Worm (Caenorhabditis elegans): Measurements from ENCODE around the gene pqn-18.

pqn-18 gene

DNA sequence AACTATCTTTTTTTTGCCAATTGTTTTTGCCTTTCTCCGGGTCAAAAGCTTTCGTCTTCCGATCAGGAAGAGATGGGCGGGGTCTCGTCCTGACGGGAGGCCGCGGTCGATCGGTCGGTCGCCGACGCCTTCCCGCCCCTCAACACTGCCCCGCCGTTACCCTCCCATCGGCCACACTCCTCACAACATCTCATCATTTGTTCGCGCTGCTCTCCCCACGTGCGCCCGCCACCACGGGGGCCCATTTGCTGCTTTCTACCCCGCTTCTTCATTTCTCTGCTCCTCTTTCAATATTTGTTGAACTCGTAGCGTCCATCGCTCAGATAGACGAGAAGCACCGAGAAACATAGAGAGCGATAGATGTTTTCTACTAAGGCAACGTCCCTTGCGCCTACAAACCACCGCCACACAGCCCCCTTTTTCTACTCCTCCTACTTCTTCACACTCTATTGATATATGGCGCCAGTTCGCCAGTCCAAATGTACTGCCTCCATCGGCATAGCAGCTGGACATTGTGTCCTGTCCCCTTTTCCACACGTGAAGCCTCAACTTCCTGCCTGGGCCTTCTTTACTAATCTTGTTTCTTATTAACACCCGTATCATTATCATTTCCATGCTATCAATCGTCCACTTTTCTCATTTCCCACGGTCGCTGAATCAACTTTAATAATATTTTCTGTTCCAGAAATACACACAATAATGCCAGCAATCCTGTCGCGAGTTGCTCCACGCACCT lies 30.7 kb upstream of the pqn-18 start, which contains the start of gene bcat-1:
Gene bcat-1, plus strand, starts transcription at position 686 of the 736 bp plus-strand sequence.
- TF ChIP-seq F10E7.11 (tag; optimal IDR thresholded peaks at IDR 0.05) (no peak), chd-7 (tag; optimal IDR thresholded peaks at IDR 0.05) (peak; percentile 49), nhr-27 (tag; optimal IDR thresholded peaks at IDR 0.05) (no peak), lin-40 (tag; optimal IDR thresholded peaks at IDR 0.05) (peak; percentile 30), K12H6.12 (tag; optimal IDR thresholded peaks at IDR 0.05) (peak; percentile 77), nfyb-1 (GFP tag; IDR thresholded peaks at IDR 0.05) (0 out of 2 replicates have a peak, but pooled peaks have one; percentile 18), F52B5.7 (tag; optimal IDR thresholded peaks at IDR 0.05) (peak; percentile 11), ztf-3 (GFP tag; optimal IDR thresholded peaks at IDR 0.05) (no peak), madf-6 (GFP tag; IDR thresholded peaks at IDR 0.05) (no peak), tlf-1 (GFP tag; optimal IDR thresholded peaks at IDR 0.05) (peak; percentile 1), ceh-27 (GFP tag; optimal IDR thresholded peaks at IDR 0.05) (peak; percentile 40), fkh-3 (tag; optimal IDR thresholded peaks at IDR 0.05) (no peak), dox-1 (GFP tag; IDR thresholded peaks at IDR 0.05) (peak; percentile 57; the same call in 1 of the 2 replicates), hmg-1.2 (GFP tag; IDR thresholded peaks at IDR 0.05) (no peak), ets-4 (GFP tag; optimal IDR thresholded peaks at IDR 0.05) (peak; percentile 33), hsf-1 (GFP tag; IDR thresholded peaks at IDR 0.05) (0 out of 2 replicates have a peak, but pooled peaks have one; percentile 36), sdz-38 (tag; optimal IDR thresholded peaks at IDR 0.05) (no peak), B0336.3 (GFP tag; IDR thresholded peaks at IDR 0.05) (peak; percentile 30; the same call in 1 of the 2 replicates), let-526 (GFP tag; IDR thresholded peaks at IDR 0.05) (no peak), aptf-3 (GFP tag; IDR thresholded peaks at IDR 0.05) (no peak), zfh-2 (GFP tag; conservative IDR thresholded peaks at IDR 0.05) (peak; percentile 99), pbrm-1 (GFP tag; IDR thresholded peaks at IDR 0.05) (no peak), K11D2.4 (GFP tag; IDR thresholded peaks at IDR 0.05) (peak; percentile 47; the same call in 1 of the 2 replicates), ceh-91 (GFP tag; IDR thresholded peaks at IDR 0.05) (no peak), ztf-6 (GFP tag; IDR thresholded peaks at IDR 0.05) (no peak), let-607 (tag; optimal IDR thresholded peaks at IDR 0.05) (peak in 1 of 2 experiments; percentile 2), rcor-1 (GFP tag; IDR thresholded peaks at IDR 0.05) (0 out of 2 replicates have a peak, but pooled peaks have one; percentile 28), lin-54 (GFP tag; optimal IDR thresholded peaks at IDR 0.05) (peak; percentile 17), F57A8.1 (GFP tag; optimal IDR thresholded peaks at IDR 0.05) (no peak), somi-1 (GFP tag; optimal IDR thresholded peaks at IDR 0.05) (peak; percentile 16), mcd-1 (GFP tag; IDR thresholded peaks at IDR 0.05) (peak; percentile 43; the same call in 1 of the 2 replicates), ztf-18 (tag; optimal IDR thresholded peaks at IDR 0.05) (peak; percentile 40), cebp-1 (GFP tag; IDR thresholded peaks at IDR 0.05) (no peak), cebp-1 (tag; optimal IDR thresholded peaks at IDR 0.05) (peak; percentile 68), ccch-3 (GFP tag; optimal IDR thresholded peaks at IDR 0.05) (no peak), nhr-80 (tag; optimal IDR thresholded peaks at IDR 0.05) (peak; percentile 73), repo-1 (tag; optimal IDR thresholded peaks at IDR 0.05) (peak; percentile 36), Y79H2A.3 (GFP tag; conservative IDR thresholded peaks at IDR 0.05) (no peak), egrh-3 (GFP tag; IDR thresholded peaks at IDR 0.05) (peak; percentile 91), atf-7 (tag; optimal IDR thresholded peaks at IDR 0.05) (peak; percentile 2), attf-5 (GFP tag; optimal IDR thresholded peaks at IDR 0.05) (peak; percentile 58)
